Worm (Caenorhabditis elegans) whole organism, L2 larva: ENCODE data around the gene M60.7.

Experiments
- C34F6.9 ChIP-seq: fragments of 150-350 bp; optimal IDR thresholded peaks from 2 replicates; lab custom pipeline; 2014; ENCODE audit warnings: missing biosample characterization, missing genetic modification characterization
- F13H6.1 ChIP-seq: sonication (generic microtip); optimal IDR thresholded peaks from 2 replicates; lab custom pipeline; 2016; ENCODE audit warnings: missing genetic modification characterization, missing compliant biosample characterization
- R02D3.7 ChIP-seq: fragments of 150-350 bp; optimal IDR thresholded peaks from 2 replicates; lab custom pipeline; 2014; ENCODE audit warnings: missing biosample characterization, missing genetic modification characterization
- Y55F3AM.14 ChIP-seq: fragments of 200-800 bp; sonication (Bioruptor generic); optimal IDR thresholded peaks from 2 replicates; lab custom pipeline; 2018; ENCODE audit warnings: mild to moderate bottlenecking, missing genetic modification characterization, missing compliant biosample characterization
- ZK546.5 ChIP-seq: sonication (generic microtip); optimal IDR thresholded peaks from 2 replicates; lab custom pipeline; 2017; ENCODE audit warnings: missing biosample characterization, missing genetic modification characterization
- alr-1 ChIP-seq: fragments of 150-350 bp; optimal IDR thresholded peaks from 2 replicates; lab custom pipeline; 2014; ENCODE audit warnings: missing biosample characterization, missing genetic modification characterization
- aly-2 ChIP-seq: fragments of 150-350 bp; optimal IDR thresholded peaks from 2 replicates; lab custom pipeline; 2014; ENCODE audit warnings: missing biosample characterization, missing genetic modification characterization
- ama-1 ChIP-seq: fragments of 150-350 bp; optimal IDR thresholded peaks from 2 replicates; lab custom pipeline; 2018; ENCODE audit warnings: inconsistent platforms
- blmp-1 ChIP-seq: sonication (generic microtip); optimal IDR thresholded peaks from 2 replicates; lab custom pipeline; 2017; ENCODE audit warnings: missing genetic modification characterization, mild to moderate bottlenecking, missing compliant biosample characterization, antibody characterized with exemption, moderate library complexity; ENCODE audit not compliant: insufficient read depth
- ceh-16 ChIP-seq: fragments of 150-350 bp; optimal IDR thresholded peaks from 2 replicates; lab custom pipeline; 2014; ENCODE audit warnings: missing biosample characterization, missing genetic modification characterization
- ceh-82 ChIP-seq: fragments of 150-350 bp; optimal IDR thresholded peaks from 2 replicates; lab custom pipeline; 2014; ENCODE audit warnings: missing biosample characterization, missing genetic modification characterization
- crh-2 ChIP-seq: sonication (generic microtip); optimal IDR thresholded peaks from 2 replicates; lab custom pipeline; 2017; ENCODE audit warnings: missing biosample characterization, missing genetic modification characterization
- dmd-4 ChIP-seq: sonication (generic microtip); optimal IDR thresholded peaks from 2 replicates; lab custom pipeline; 2017; ENCODE audit warnings: missing biosample characterization, missing genetic modification characterization
- egl-27 ChIP-seq: sonication (generic microtip); optimal IDR thresholded peaks from 3 replicates; lab custom pipeline; 2017; ENCODE audit warnings: missing biosample characterization, missing genetic modification reagents, missing genetic modification characterization
- elt-1 ChIP-seq: fragments of 150-350 bp; optimal IDR thresholded peaks from 2 replicates; lab custom pipeline; 2014; ENCODE audit warnings: missing biosample characterization, missing genetic modification characterization
- fos-1 ChIP-seq: fragments of 150-350 bp; optimal IDR thresholded peaks from 2 replicates; lab custom pipeline; 2014; ENCODE audit warnings: missing biosample characterization, missing genetic modification characterization
- gmeb-1 ChIP-seq: fragments of 150-350 bp; optimal IDR thresholded peaks from 2 replicates; lab custom pipeline; 2014; ENCODE audit warnings: missing biosample characterization, missing genetic modification characterization
- lin-13 ChIP-seq: fragments of 150-350 bp; optimal IDR thresholded peaks from 2 replicates; lab custom pipeline; 2014; ENCODE audit warnings: missing biosample characterization, missing genetic modification reagents, missing genetic modification characterization
- lin-39 ChIP-seq: fragments of 150-350 bp; optimal IDR thresholded peaks from 2 replicates; lab custom pipeline; 2014; ENCODE audit warnings: missing biosample characterization, missing genetic modification reagents, missing genetic modification characterization
- lsy-2 ChIP-seq, 2 experiments: fragments of 150-350 bp in 1 of 2; sonication (generic microtip) in 1 of 2; optimal IDR thresholded peaks; 2 replicates each; lab custom pipeline; 2014 to 2017; ENCODE audit warnings: missing biosample characterization in 2 of 2, missing genetic modification characterization in 2 of 2
- mbf-1 ChIP-seq: sonication (generic microtip); optimal IDR thresholded peaks from 2 replicates; lab custom pipeline; 2017; ENCODE audit warnings: missing biosample characterization, missing genetic modification characterization
- mdl-1 ChIP-seq, 2 experiments: fragments of 150-350 bp in 1 of 2; sonication (generic microtip) in 1 of 2; optimal IDR thresholded peaks; 2 replicates each; lab custom pipeline; 2017; ENCODE audit warnings: missing biosample characterization in 2 of 2, missing genetic modification characterization in 2 of 2
- nhr-10 ChIP-seq: sonication (generic microtip); optimal IDR thresholded peaks from 2 replicates; lab custom pipeline; 2017; ENCODE audit warnings: missing biosample characterization, missing genetic modification characterization
- nhr-11 ChIP-seq: fragments of 150-350 bp; optimal IDR thresholded peaks from 2 replicates; lab custom pipeline; 2014; ENCODE audit warnings: missing biosample characterization, missing genetic modification characterization
- nhr-12 ChIP-seq: fragments of 150-350 bp; optimal IDR thresholded peaks from 2 replicates; lab custom pipeline; 2014; ENCODE audit warnings: missing biosample characterization, missing genetic modification characterization
- nhr-21 ChIP-seq: fragments of 150-350 bp; optimal IDR thresholded peaks from 2 replicates; lab custom pipeline; 2014; ENCODE audit warnings: missing biosample characterization, missing genetic modification characterization
- nhr-23 ChIP-seq: fragments of 150-350 bp; optimal IDR thresholded peaks from 2 replicates; lab custom pipeline; 2014; ENCODE audit warnings: missing biosample characterization, missing genetic modification reagents, missing genetic modification characterization
- nhr-237 ChIP-seq: fragments of 150-350 bp; optimal IDR thresholded peaks from 2 replicates; lab custom pipeline; 2014; ENCODE audit warnings: missing biosample characterization, missing genetic modification characterization
- nhr-25 ChIP-seq: fragments of 150-350 bp; sonication (generic microtip); optimal IDR thresholded peaks from 3 replicates; lab custom pipeline; 2014; ENCODE audit warnings: missing biosample characterization, missing genetic modification characterization
- nhr-6 ChIP-seq: fragments of 150-350 bp; optimal IDR thresholded peaks from 2 replicates; lab custom pipeline; 2014; ENCODE audit warnings: missing biosample characterization, missing genetic modification characterization
- nhr-77 ChIP-seq: fragments of 150-350 bp; optimal IDR thresholded peaks from 2 replicates; lab custom pipeline; 2014; ENCODE audit warnings: missing biosample characterization, missing genetic modification characterization
- peb-1 ChIP-seq: fragments of 150-350 bp; optimal IDR thresholded peaks from 2 replicates; lab custom pipeline; 2014; ENCODE audit warnings: missing biosample characterization, missing genetic modification characterization
- sem-4 ChIP-seq: fragments of 150-350 bp; optimal IDR thresholded peaks from 2 replicates; lab custom pipeline; 2014; ENCODE audit warnings: missing biosample characterization, missing genetic modification reagents, missing genetic modification characterization
- skn-1 ChIP-seq: sonication (generic microtip); optimal IDR thresholded peaks from 2 replicates; lab custom pipeline; 2017; ENCODE audit warnings: missing biosample characterization, missing genetic modification characterization
- sma-3 ChIP-seq: sonication (generic microtip); optimal IDR thresholded peaks from 2 replicates; lab custom pipeline; 2016; ENCODE audit warnings: missing genetic modification reagents, missing genetic modification characterization, missing compliant biosample characterization
- sma-9 ChIP-seq, 2 experiments: fragments of 150-350 bp in 1 of 2; sonication (generic microtip) in 1 of 2; optimal IDR thresholded peaks; 2 replicates each; lab custom pipeline; 2014 to 2016; ENCODE audit warnings: missing genetic modification characterization in 2 of 2, mild to moderate bottlenecking in 1 of 2, missing biosample characterization in 1 of 2, missing compliant biosample characterization in 1 of 2, missing genetic modification reagents in 1 of 2, moderate library complexity in 1 of 2
- snpc-4 ChIP-seq: fragments of 150-350 bp; optimal IDR thresholded peaks from 2 replicates; lab custom pipeline; 2014; ENCODE audit warnings: missing biosample characterization, missing genetic modification characterization
- unc-55 ChIP-seq: fragments of 150-350 bp; sonication (generic microtip); optimal IDR thresholded peaks from 3 replicates; lab custom pipeline; 2014; ENCODE audit warnings: missing biosample characterization, missing genetic modification reagents, missing genetic modification characterization
- unc-62 ChIP-seq: fragments of 150-350 bp; optimal IDR thresholded peaks from 2 replicates; lab custom pipeline; 2014; ENCODE audit warnings: missing biosample characterization, missing genetic modification reagents, missing genetic modification characterization
- zag-1 ChIP-seq: fragments of 150-350 bp; optimal IDR thresholded peaks from 2 replicates; lab custom pipeline; 2014; ENCODE audit warnings: missing biosample characterization, missing genetic modification characterization
- ztf-11 ChIP-seq: sonication (generic microtip); optimal IDR thresholded peaks from 2 replicates; lab custom pipeline; 2017; ENCODE audit warnings: missing biosample characterization, missing genetic modification characterization

The M60.7 gene

ce11 chrX:8299554-8299953, 38.6 kb upstream of the M60.7 start, which contains the start of gene ced-13:
TSS of gene ced-13 (minus strand) at chrX:8299654.
- TF ChIP-seq nhr-21 (tag; lab: Kevin White, UChicago) (no peak), alr-1 (no peak), egl-27 (no peak), nhr-10 (no peak), snpc-4 (tag; lab: Kevin White, UChicago) (no peak), sem-4 (tag; lab: Kevin White, UChicago) (no peak), nhr-6 (tag; lab: Kevin White, UChicago) (no peak), lin-39 (tag; lab: Kevin White, UChicago) (no peak), lin-13 (GFP tag; lab: Kevin White, UChicago) (no peak), nhr-11 (tag; lab: Kevin White, UChicago) (no peak), ceh-16 (no peak)
- TF ChIP-seq, all 48 proteins: peak for 0

ce11 chrX:8297333-8297732, 36.4 kb upstream of the M60.7 start:
- TF ChIP-seq sma-9 (GFP tag; optimal IDR thresholded peaks at IDR 0.05; lab: Kevin White, UChicago) (no peak), sma-9 (tag; optimal IDR thresholded peaks at IDR 0.05; lab: Kevin White, UChicago) (no peak), nhr-23 (tag; lab: Kevin White, UChicago) (no peak), dmd-4 (tag; lab: Kevin White, UChicago) (no peak), unc-55 (GFP tag; lab: Kevin White, UChicago) (no peak), nhr-10 (no peak), nhr-6 (tag; lab: Kevin White, UChicago) (no peak), R02D3.7 (tag; lab: Kevin White, UChicago) (no peak), peb-1 (tag; lab: Kevin White, UChicago) (no peak), sma-3 (GFP tag; lab: Kevin White, UChicago) (no peak), nhr-237 (tag; lab: Kevin White, UChicago) (no peak), fos-1 (tag; lab: Kevin White, UChicago) (no peak), mdl-1 (tag; optimal IDR thresholded peaks at IDR 0.05; lab: Kevin White, UChicago) (no peak), mbf-1 (tag; lab: Kevin White, UChicago) (no peak)

ce11 chrX:8294586-8294985, 33.6 kb upstream of the M60.7 start, which contains the start of gene R09F10.3:
TSS of gene R09F10.3 (plus strand) at chrX:8294625.
- TF ChIP-seq nhr-10 (no peak), ZK546.5 (tag; lab: Kevin White, UChicago) (no peak), sem-4 (tag; lab: Kevin White, UChicago) (no peak), sma-3 (GFP tag; lab: Kevin White, UChicago) (no peak), nhr-25 (tag; lab: Kevin White, UChicago) (no peak), C34F6.9 (tag; lab: Kevin White, UChicago) (no peak), unc-55 (GFP tag; lab: Kevin White, UChicago) (no peak), nhr-77 (no peak), lin-13 (GFP tag; lab: Kevin White, UChicago) (no peak), blmp-1 (tag; lab: Kevin White, UChicago) (no peak), R02D3.7 (tag; lab: Kevin White, UChicago) (no peak)
- TF ChIP-seq, all 48 proteins: peak for 0

ce11 chrX:8286740-8287299, 25.8 kb upstream of the M60.7 start, which contains the start of gene sec-16A.2:
TSS of gene sec-16A.2 (plus strand) at chrX:8287249.
- TF ChIP-seq mdl-1 (tag; optimal IDR thresholded peaks at IDR 0.05; lab: Kevin White, UChicago) (no peak), lin-13 (GFP tag; lab: Kevin White, UChicago) (peak; percentile 50), crh-2 (tag; lab: Kevin White, UChicago) (peak; percentile 84), peb-1 (tag; lab: Kevin White, UChicago) (no peak), Y55F3AM.14 (no peak), alr-1 (no peak), skn-1 (tag; lab: Kevin White, UChicago) (no peak), aly-2 (no peak), nhr-10 (no peak), egl-27 (no peak), lsy-2 (tag; optimal IDR thresholded peaks at IDR 0.05; lab: Kevin White, UChicago) (peak in 1 of 2 experiments; percentile 79), unc-62 (no peak), F13H6.1 (peak; percentile 67), blmp-1 (tag; lab: Kevin White, UChicago) (no peak), sem-4 (tag; lab: Kevin White, UChicago) (peak; percentile 58), C34F6.9 (tag; lab: Kevin White, UChicago) (peak; percentile 66), elt-1 (tag; lab: Kevin White, UChicago) (no peak), ztf-11 (no peak), ceh-16 (no peak), sma-3 (GFP tag; lab: Kevin White, UChicago) (peak; percentile 33), snpc-4 (tag; lab: Kevin White, UChicago) (peak; percentile 31), R02D3.7 (tag; lab: Kevin White, UChicago) (no peak), zag-1 (no peak), sma-9 (GFP tag; optimal IDR thresholded peaks at IDR 0.05; lab: Kevin White, UChicago) (peak; percentile 60), sma-9 (tag; optimal IDR thresholded peaks at IDR 0.05; lab: Kevin White, UChicago) (no peak), lin-39 (tag; lab: Kevin White, UChicago) (no peak), nhr-23 (tag; lab: Kevin White, UChicago) (no peak), nhr-21 (tag; lab: Kevin White, UChicago) (peak; percentile 27), unc-55 (GFP tag; lab: Kevin White, UChicago) (peak; percentile 82), nhr-77 (no peak), ZK546.5 (tag; lab: Kevin White, UChicago) (no peak), mbf-1 (tag; lab: Kevin White, UChicago) (no peak), gmeb-1 (peak; percentile 3), dmd-4 (tag; lab: Kevin White, UChicago) (no peak), ceh-82 (tag; lab: Kevin White, UChicago) (no peak), nhr-6 (tag; lab: Kevin White, UChicago) (no peak), nhr-12 (tag; lab: Kevin White, UChicago) (no peak), ama-1 (lab: Kevin White, UChicago) (no peak), nhr-237 (tag; lab: Kevin White, UChicago) (no peak)
